Worm (Caenorhabditis elegans): ENCODE measurements around the gene ZK1248.17.

The ZK1248.17 gene

ce11 chrII:5865405-5866308, 20.3 kb upstream of the ZK1248.17 start, which contains the start of gene F55C12.19:
Gene F55C12.19, plus strand, starts transcription at chrII:5866139.
- TF ChIP-seq php-3 (GFP tag; IDR thresholded peaks at IDR 0.05) (peak; percentile 54; the same call in 1 of the 2 replicates), daf-16 (GFP tag; optimal IDR thresholded peaks at IDR 0.05) (no peak), daf-16 (tag; optimal IDR thresholded peaks at IDR 0.05) (peak; percentile 86), nhr-28 (tag; optimal IDR thresholded peaks at IDR 0.05) (peak; percentile 39), daf-19 (GFP tag; conservative IDR thresholded peaks at IDR 0.05) (no peak), dmd-6 (GFP tag; IDR thresholded peaks at IDR 0.05) (peak; percentile 59), dve-1 (tag; optimal IDR thresholded peaks at IDR 0.05; ENCODE audit: insufficient read depth) (peak; percentile 37), pqm-1 (tag; optimal IDR thresholded peaks at IDR 0.05) (peak; percentile 52), mep-1 (tag; optimal IDR thresholded peaks at IDR 0.05) (peak; percentile 2), Y105C5A.15 (GFP tag; IDR thresholded peaks at IDR 0.05) (no peak), mdt-29 (GFP tag; IDR thresholded peaks at IDR 0.05) (no peak), aha-1 (tag) (peak; percentile 97), nhr-6 (tag; optimal IDR thresholded peaks at IDR 0.05) (peak; percentile 78)

DNA sequence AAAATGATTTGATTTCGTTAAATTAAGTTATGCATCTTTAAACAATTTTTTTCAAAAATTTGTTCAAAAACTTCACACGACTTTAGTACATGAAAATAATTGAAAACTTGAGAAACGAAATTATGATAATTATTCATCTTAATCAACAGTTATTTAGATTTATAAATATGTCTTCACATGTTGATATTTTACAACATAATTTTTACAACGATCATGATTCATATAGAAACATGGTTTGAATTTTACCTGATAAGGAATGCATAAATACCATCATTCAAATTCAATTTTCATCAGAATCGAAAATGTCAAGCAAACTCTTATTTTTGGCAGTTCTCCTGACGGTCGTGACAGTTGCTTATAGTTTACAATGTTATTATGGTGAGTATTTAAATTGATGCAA, 18.6 kb upstream of the ZK1248.17 start, which contains the start of gene tag-234:
tag-234 (plus strand) TSS at position 301 of the 400 bp plus-strand sequence.
- TF ChIP-seq nhr-28 (tag; optimal IDR thresholded peaks at IDR 0.05) (peak; percentile 4), daf-16 (GFP tag; optimal IDR thresholded peaks at IDR 0.05) (no peak), daf-16 (tag; optimal IDR thresholded peaks at IDR 0.05) (peak; percentile 64), nhr-6 (tag; optimal IDR thresholded peaks at IDR 0.05) (peak; percentile 7), jun-1 (tag; optimal IDR thresholded peaks at IDR 0.05) (no peak)

- no peak for TF ChIP-seq ZK337.2 (GFP tag; IDR thresholded peaks at IDR 0.05)
- TF ChIP-seq fkh-10 (GFP tag; optimal IDR thresholded peaks at IDR 0.05) = peak; percentile 87
Observed at ce11 chrII:5860621-5861020, 15.3 kb upstream of the ZK1248.17 start.

ce11 chrII:5858322-5858721, 13.0 kb upstream of the ZK1248.17 start, which contains the start of gene F55C12.4:
Gene F55C12.4, minus strand, starts transcription at chrII:5858422.
- no peak for TF ChIP-seq lin-13 (GFP tag; optimal IDR thresholded peaks at IDR 0.05)
- TF ChIP-seq ztf-7 (tag; optimal IDR thresholded peaks at IDR 0.05) = no peak

ce11 chrII:5854122-5854521, 8.8 kb upstream of the ZK1248.17 start, which contains the start of gene H41C03.1:
Gene H41C03.1, plus strand, starts transcription at chrII:5854422.
- TF ChIP-seq nhr-77 (tag; optimal IDR thresholded peaks at IDR 0.05) (no peak), Y75B8A.6 (GFP tag; IDR thresholded peaks at IDR 0.05) (no peak), daf-16 (GFP tag; optimal IDR thresholded peaks at IDR 0.05) (no peak), daf-16 (tag; optimal IDR thresholded peaks at IDR 0.05) (no peak), lir-3 (tag; optimal IDR thresholded peaks at IDR 0.05) (no peak)

DNA sequence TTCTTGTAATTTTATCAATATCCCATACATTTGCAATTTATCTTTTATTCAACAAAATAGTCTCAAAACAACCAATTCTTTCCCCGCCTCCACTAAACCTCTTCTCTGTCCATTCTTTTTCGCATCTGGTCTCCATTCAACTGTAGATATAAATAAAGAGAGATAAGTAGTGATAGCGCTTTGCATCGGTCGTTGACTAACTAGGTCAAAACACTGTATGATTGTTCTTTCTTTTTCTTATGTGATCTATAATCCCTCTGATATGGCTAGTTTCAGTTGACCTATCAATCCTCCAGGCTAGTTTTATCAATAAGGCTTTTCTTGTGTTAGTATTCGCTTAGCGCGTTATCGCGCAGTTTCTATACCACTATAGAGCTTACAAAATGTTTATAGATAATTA, 7.9 kb upstream of the ZK1248.17 start:
- peak; percentile 62 for TF ChIP-seq nhr-28 (tag; optimal IDR thresholded peaks at IDR 0.05)
- no peak for TF ChIP-seq spr-1 (tag; optimal IDR thresholded peaks at IDR 0.05)
- TF ChIP-seq fos-1 (tag; optimal IDR thresholded peaks at IDR 0.05) = no peak

DNA sequence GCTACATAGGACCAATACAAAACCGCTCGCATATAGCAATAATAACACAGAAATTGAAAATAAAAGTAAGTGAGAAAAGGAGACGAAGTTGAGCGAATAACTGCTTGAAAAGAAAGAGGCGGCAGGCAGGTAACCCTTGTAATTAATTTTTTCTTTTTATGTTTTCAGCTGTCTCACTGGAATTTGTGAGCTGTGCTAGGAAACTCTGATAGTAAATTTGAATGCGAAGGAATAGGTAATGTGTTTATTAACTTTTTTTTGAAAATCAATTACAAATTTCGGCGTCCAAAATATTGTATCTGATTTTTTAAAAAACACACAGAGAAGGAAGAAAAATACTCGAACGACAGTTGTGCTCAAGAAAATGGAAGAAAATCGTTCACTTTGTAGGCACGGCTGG, 6.7 kb upstream of the ZK1248.17 start, which contains the start of gene H41C03.2:
H41C03.2 (minus strand) TSS at position 101 of the 400 bp plus-strand sequence.
- peak in 1 of 2 experiments; percentile 75 for TF ChIP-seq unc-62 (GFP tag; optimal IDR thresholded peaks at IDR 0.05 in 1 of 2)
- no peak for TF ChIP-seq unc-62 (tag; optimal IDR thresholded peaks at IDR 0.05)
- no peak for TF ChIP-seq zfp-3 (GFP tag; conservative IDR thresholded peaks at IDR 0.05)

DNA sequence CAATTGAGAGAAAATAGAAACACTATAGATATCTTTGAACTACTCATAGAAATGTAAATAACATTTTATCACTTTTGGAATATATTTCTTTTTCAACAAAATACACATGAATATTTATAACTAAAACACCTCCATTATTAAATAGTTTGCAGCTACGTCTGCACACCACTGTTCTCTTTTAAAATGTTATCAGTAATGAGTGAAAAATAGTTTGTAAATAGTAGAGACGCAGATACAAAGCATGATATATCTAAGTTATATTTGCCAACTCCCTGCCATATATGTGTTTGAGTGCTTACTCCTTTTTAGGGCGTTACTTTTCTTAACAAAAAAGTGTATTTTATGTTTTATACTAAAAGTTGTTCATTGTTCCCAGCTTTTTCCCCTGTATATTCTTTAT, 840 bp upstream of the ZK1248.17 start:
- no peak for TF ChIP-seq mxl-2 (GFP tag; conservative IDR thresholded peaks at IDR 0.05)
- TF ChIP-seq spr-1 (tag; optimal IDR thresholded peaks at IDR 0.05) = no peak
- no peak for TF ChIP-seq mdt-29 (GFP tag; IDR thresholded peaks at IDR 0.05)
- no peak for TF ChIP-seq mxl-3 (GFP tag; optimal IDR thresholded peaks at IDR 0.05)
- peak; percentile 12 for TF ChIP-seq pqm-1 (tag; optimal IDR thresholded peaks at IDR 0.05)
- TF ChIP-seq arid-1 (GFP tag; conservative IDR thresholded peaks at IDR 0.05) = no peak
- no peak for TF ChIP-seq duxl-1 (tag; optimal IDR thresholded peaks at IDR 0.05; ENCODE audit: poor library complexity)
- no peak for TF ChIP-seq gei-8 (GFP tag; optimal IDR thresholded peaks at IDR 0.05)
- no peak for TF ChIP-seq daf-16 (GFP tag; optimal IDR thresholded peaks at IDR 0.05)
- no peak for TF ChIP-seq daf-16 (tag; optimal IDR thresholded peaks at IDR 0.05)
- TF ChIP-seq dve-1 (tag; optimal IDR thresholded peaks at IDR 0.05; ENCODE audit: insufficient read depth) = peak; percentile 34
- no peak for TF ChIP-seq madf-5 (GFP tag; IDR thresholded peaks at IDR 0.05)
- no peak for TF ChIP-seq unc-62 (GFP tag; optimal IDR thresholded peaks at IDR 0.05 in 1 of 2)
- TF ChIP-seq unc-62 (tag; optimal IDR thresholded peaks at IDR 0.05) = no peak
- no peak for TF ChIP-seq set-16 (GFP tag; IDR thresholded peaks at IDR 0.05)
- TF ChIP-seq ceh-82 (tag; optimal IDR thresholded peaks at IDR 0.05) = no peak
- TF ChIP-seq ztf-11 (tag; optimal IDR thresholded peaks at IDR 0.05) = no peak
